Fruit fly (Drosophila melanogaster) whole organism, prepupa: Measurements from ENCODE around the gene Kaz-m1.

Source experiments
- Blimp-1 ChIP-seq: fragments of 200-800 bp; sonication (Bioruptor generic); optimal IDR thresholded peaks from 3 replicates; lab custom pipeline; 2017; ENCODE audit warnings: missing biosample characterization, missing genetic modification characterization, mild to moderate bottlenecking, moderate library complexity, missing genetic modification reagents
- CG10631 ChIP-seq: fragments of 200-800 bp; sonication (Bioruptor generic); optimal IDR thresholded peaks from 2 replicates; lab custom pipeline; 2016; ENCODE audit warnings: missing biosample characterization, missing genetic modification characterization
- CG10669 ChIP-seq: fragments of 200-800 bp; sonication (Bioruptor generic); optimal IDR thresholded peaks from 3 replicates; lab custom pipeline; 2018; ENCODE audit warnings: missing biosample characterization, mild to moderate bottlenecking, missing genetic modification characterization, moderate library complexity
- CG11294 ChIP-seq: fragments of 200-800 bp; sonication (Bioruptor generic); IDR thresholded peaks from 2 replicates; pipeline ENCODE4 v1.3.6; 2022; ENCODE audit warnings: missing biosample characterization, missing genetic modification characterization
- CG11762 ChIP-seq: fragments of 200-800 bp; sonication (Bioruptor generic); optimal IDR thresholded peaks from 3 replicates; lab custom pipeline; 2016; ENCODE audit warnings: missing biosample characterization, missing genetic modification characterization; ENCODE audit not compliant: insufficient read depth
- CG15336 ChIP-seq: fragments of 200-800 bp; sonication (Bioruptor generic); IDR thresholded peaks from 2 replicates; pipeline ENCODE4 v1.3.6; 2022; ENCODE audit warnings: missing biosample characterization, missing genetic modification characterization
- CG1621 ChIP-seq: fragments of 200-800 bp; sonication (Bioruptor generic); optimal IDR thresholded peaks from 3 replicates; lab custom pipeline; 2018; ENCODE audit warnings: missing biosample characterization, mild to moderate bottlenecking, missing genetic modification characterization
- CG16779 ChIP-seq: fragments of 200-800 bp; sonication (Bioruptor generic); optimal IDR thresholded peaks from 3 replicates; lab custom pipeline; 2017; ENCODE audit warnings: missing biosample characterization, mild to moderate bottlenecking, missing genetic modification characterization
- CG3032 ChIP-seq: fragments of 200-800 bp; optimal IDR thresholded peaks from 2 replicates; lab custom pipeline; 2019; ENCODE audit warnings: missing biosample characterization, mild to moderate bottlenecking, missing genetic modification characterization, moderate library complexity
- CG31627 ChIP-seq: fragments of 200-800 bp; sonication (Bioruptor generic); optimal IDR thresholded peaks from 3 replicates; lab custom pipeline; 2016; ENCODE audit warnings: missing biosample characterization, missing genetic modification characterization
- CG4318 ChIP-seq: fragments of 200-800 bp; sonication (Bioruptor generic); optimal IDR thresholded peaks from 3 replicates; lab custom pipeline; 2017; ENCODE audit warnings: missing biosample characterization, mild to moderate bottlenecking, missing genetic modification characterization
- CG6163 ChIP-seq: fragments of 200-800 bp; sonication (Bioruptor generic); IDR thresholded peaks from 3 replicates; pipeline ENCODE4 v1.3.6; 2022; ENCODE audit warnings: missing biosample characterization, missing genetic modification characterization
- CG6276 ChIP-seq: fragments of 200-800 bp; sonication (Bioruptor generic); optimal IDR thresholded peaks from 2 replicates; lab custom pipeline; 2017; ENCODE audit warnings: missing biosample characterization, mild to moderate bottlenecking, missing genetic modification characterization
- CG6792 ChIP-seq: fragments of 200-800 bp; sonication (Bioruptor generic); optimal IDR thresholded peaks from 3 replicates; lab custom pipeline; 2016; ENCODE audit warnings: missing biosample characterization, missing genetic modification characterization
- CG6854 ChIP-seq: fragments of 200-800 bp; sonication (Bioruptor generic); optimal IDR thresholded peaks from 2 replicates; lab custom pipeline; 2017; ENCODE audit warnings: missing biosample characterization, mild to moderate bottlenecking, missing genetic modification characterization
- CG7368 ChIP-seq: fragments of 200-800 bp; sonication (Bioruptor generic); optimal IDR thresholded peaks from 3 replicates; lab custom pipeline; 2016; ENCODE audit warnings: missing biosample characterization, missing genetic modification characterization
- CG8119 ChIP-seq: fragments of 200-800 bp; sonication (Bioruptor generic); IDR thresholded peaks from 3 replicates; pipeline ENCODE4 v1.3.6; 2022; ENCODE audit warnings: missing biosample characterization, missing genetic modification characterization
- CG8319 ChIP-seq: fragments of 200-800 bp; sonication (Bioruptor generic); optimal IDR thresholded peaks from 3 replicates; lab custom pipeline; 2016; ENCODE audit warnings: missing biosample characterization, missing genetic modification characterization
- CG8632 ChIP-seq: fragments of 200-800 bp; sonication (Bioruptor generic); optimal IDR thresholded peaks from 3 replicates; lab custom pipeline; 2016; ENCODE audit warnings: missing biosample characterization, missing genetic modification characterization
- CG9139 ChIP-seq: fragments of 200-800 bp; sonication (Bioruptor generic); optimal IDR thresholded peaks from 3 replicates; lab custom pipeline; 2017; ENCODE audit warnings: missing biosample characterization, mild to moderate bottlenecking, missing genetic modification characterization
- Eip75B ChIP-seq: fragments of 200-800 bp; sonication (Bioruptor generic); optimal IDR thresholded peaks from 3 replicates; lab custom pipeline; 2016; ENCODE audit warnings: missing biosample characterization, missing genetic modification characterization
- Eip78C ChIP-seq: fragments of 200-800 bp; sonication (Bioruptor generic); peaks from one replicate; lab custom pipeline; 2016; ENCODE audit warnings: missing biosample characterization, missing genetic modification characterization
- Eip93F ChIP-seq: fragments of 200-800 bp; sonication (Bioruptor generic); optimal IDR thresholded peaks from 2 replicates; lab custom pipeline; 2016; ENCODE audit warnings: missing biosample characterization, mild to moderate bottlenecking, missing genetic modification characterization
- Ets21C ChIP-seq: fragments of 200-800 bp; sonication (Bioruptor generic); optimal IDR thresholded peaks from 3 replicates; lab custom pipeline; 2016; ENCODE audit warnings: missing biosample characterization, missing genetic modification characterization
- Ets96B ChIP-seq: fragments of 200-800 bp; optimal IDR thresholded peaks from 2 replicates; lab custom pipeline; 2019; ENCODE audit warnings: missing biosample characterization, mild to moderate bottlenecking, missing genetic modification characterization, moderate library complexity
- Gug ChIP-seq: fragments of 200-800 bp; sonication (Bioruptor generic); IDR thresholded peaks from 2 replicates; pipeline ENCODE4 v1.3.6; 2022; ENCODE audit warnings: missing biosample characterization, missing genetic modification characterization
- Hr38 ChIP-seq: sonication (Bioruptor generic); optimal IDR thresholded peaks from 2 replicates; lab custom pipeline; 2016; ENCODE audit warnings: missing biosample characterization, missing genetic modification characterization
- Hr39 ChIP-seq: fragments of 200-800 bp; sonication (Bioruptor generic); optimal IDR thresholded peaks from 2 replicates; lab custom pipeline; 2016; ENCODE audit warnings: missing biosample characterization, missing genetic modification characterization
- Hr4 ChIP-seq: fragments of 200-800 bp; sonication (Bioruptor generic); optimal IDR thresholded peaks from 3 replicates; lab custom pipeline; 2016; ENCODE audit warnings: missing biosample characterization, missing genetic modification characterization
- Lpt ChIP-seq: fragments of 200-800 bp; sonication (Bioruptor generic); optimal IDR thresholded peaks from 3 replicates; lab custom pipeline; 2016; ENCODE audit warnings: missing biosample characterization, missing genetic modification characterization
- Met ChIP-seq: fragments of 200-800 bp; sonication (Bioruptor generic); optimal IDR thresholded peaks from 3 replicates; lab custom pipeline; 2016; ENCODE audit warnings: missing biosample characterization, missing genetic modification characterization
- OdsH ChIP-seq: fragments of 200-800 bp; sonication (Bioruptor generic); optimal IDR thresholded peaks from 3 replicates; lab custom pipeline; 2016; ENCODE audit warnings: missing biosample characterization, missing genetic modification characterization
- Smox ChIP-seq: fragments of 200-800 bp; sonication (Bioruptor generic); optimal IDR thresholded peaks from 3 replicates; lab custom pipeline; 2016; ENCODE audit warnings: missing biosample characterization, missing genetic modification characterization
- Sox102F ChIP-seq: fragments of 200-800 bp; sonication (Bioruptor generic); optimal IDR thresholded peaks from 2 replicates; lab custom pipeline; 2016; ENCODE audit warnings: missing biosample characterization, mild to moderate bottlenecking, missing genetic modification characterization
- Sox14 ChIP-seq: fragments of 200-800 bp; sonication (Bioruptor generic); optimal IDR thresholded peaks from 3 replicates; lab custom pipeline; 2016; ENCODE audit warnings: missing biosample characterization, missing genetic modification characterization
- achi ChIP-seq: fragments of 200-800 bp; sonication (Bioruptor generic); optimal IDR thresholded peaks from 3 replicates; lab custom pipeline; 2016; ENCODE audit warnings: missing biosample characterization, missing genetic modification characterization
- acj6 ChIP-seq: fragments of 200-800 bp; sonication (Bioruptor generic); optimal IDR thresholded peaks from 3 replicates; lab custom pipeline; 2016; ENCODE audit warnings: missing biosample characterization, missing genetic modification characterization
- cyc ChIP-seq: fragments of 200-800 bp; sonication (Bioruptor generic); optimal IDR thresholded peaks from 3 replicates; lab custom pipeline; 2016; ENCODE audit warnings: missing biosample characterization, missing genetic modification characterization
- dac ChIP-seq: fragments of 200-800 bp; sonication (Bioruptor generic); optimal IDR thresholded peaks from 2 replicates; lab custom pipeline; 2017; ENCODE audit warnings: missing biosample characterization, mild to moderate bottlenecking, missing genetic modification characterization
- eg ChIP-seq: fragments of 200-800 bp; sonication (Bioruptor generic); IDR thresholded peaks from 3 replicates; pipeline ENCODE4 v1.3.6; 2022; ENCODE audit warnings: missing biosample characterization, missing genetic modification characterization
- esn ChIP-seq: fragments of 200-800 bp; sonication (Bioruptor generic); optimal IDR thresholded peaks from 2 replicates; lab custom pipeline; 2016; ENCODE audit warnings: missing biosample characterization, mild to moderate bottlenecking, missing genetic modification characterization, moderate library complexity
- fd59A ChIP-seq: fragments of 200-800 bp; sonication (Bioruptor generic); optimal IDR thresholded peaks from 2 replicates; lab custom pipeline; 2017; ENCODE audit warnings: missing biosample characterization, mild to moderate bottlenecking, missing genetic modification characterization, missing genetic modification reagents
- lz ChIP-seq: fragments of 200-800 bp; sonication (Bioruptor generic); optimal IDR thresholded peaks from 3 replicates; lab custom pipeline; 2016; ENCODE audit warnings: missing biosample characterization, missing genetic modification characterization
- pdm3 ChIP-seq: fragments of 200-800 bp; sonication (Bioruptor generic); optimal IDR thresholded peaks from 3 replicates; lab custom pipeline; 2016; ENCODE audit warnings: missing biosample characterization, missing genetic modification characterization
- salr ChIP-seq, 2 experiments: fragments of 200-800 bp; sonication (Bioruptor generic); optimal IDR thresholded peaks; 3 replicates each; lab custom pipeline; 2016 to 2018; ENCODE audit warnings: missing biosample characterization in 2 of 2, missing genetic modification characterization in 2 of 2, mild to moderate bottlenecking in 1 of 2
- spab ChIP-seq: fragments of 200-800 bp; sonication (Bioruptor generic); optimal IDR thresholded peaks from 2 replicates; lab custom pipeline; 2017; ENCODE audit warnings: missing biosample characterization, mild to moderate bottlenecking, missing genetic modification characterization, missing genetic modification reagents
- ss ChIP-seq, 2 experiments: fragments of 200-800 bp; sonication (Bioruptor generic); optimal IDR thresholded peaks; 2 replicates in 1 of 2; 3 replicates in 1 of 2; lab custom pipeline; 2017 to 2018; ENCODE audit warnings: mild to moderate bottlenecking in 2 of 2, missing biosample characterization in 2 of 2, missing genetic modification characterization in 2 of 2, moderate library complexity in 1 of 2
- svp ChIP-seq: fragments of 200-800 bp; sonication (Bioruptor generic); peaks from one replicate; lab custom pipeline; 2016; ENCODE audit warnings: missing biosample characterization, missing genetic modification characterization
- topi ChIP-seq: fragments of 200-800 bp; sonication (Bioruptor generic); optimal IDR thresholded peaks from 3 replicates; lab custom pipeline; 2016; ENCODE audit warnings: missing biosample characterization, missing genetic modification characterization
- vri ChIP-seq: fragments of 200-800 bp; sonication (Bioruptor generic); optimal IDR thresholded peaks from 3 replicates; lab custom pipeline; 2016; ENCODE audit warnings: missing biosample characterization, mild to moderate bottlenecking, missing genetic modification characterization

The Kaz-m1 gene

DNA sequence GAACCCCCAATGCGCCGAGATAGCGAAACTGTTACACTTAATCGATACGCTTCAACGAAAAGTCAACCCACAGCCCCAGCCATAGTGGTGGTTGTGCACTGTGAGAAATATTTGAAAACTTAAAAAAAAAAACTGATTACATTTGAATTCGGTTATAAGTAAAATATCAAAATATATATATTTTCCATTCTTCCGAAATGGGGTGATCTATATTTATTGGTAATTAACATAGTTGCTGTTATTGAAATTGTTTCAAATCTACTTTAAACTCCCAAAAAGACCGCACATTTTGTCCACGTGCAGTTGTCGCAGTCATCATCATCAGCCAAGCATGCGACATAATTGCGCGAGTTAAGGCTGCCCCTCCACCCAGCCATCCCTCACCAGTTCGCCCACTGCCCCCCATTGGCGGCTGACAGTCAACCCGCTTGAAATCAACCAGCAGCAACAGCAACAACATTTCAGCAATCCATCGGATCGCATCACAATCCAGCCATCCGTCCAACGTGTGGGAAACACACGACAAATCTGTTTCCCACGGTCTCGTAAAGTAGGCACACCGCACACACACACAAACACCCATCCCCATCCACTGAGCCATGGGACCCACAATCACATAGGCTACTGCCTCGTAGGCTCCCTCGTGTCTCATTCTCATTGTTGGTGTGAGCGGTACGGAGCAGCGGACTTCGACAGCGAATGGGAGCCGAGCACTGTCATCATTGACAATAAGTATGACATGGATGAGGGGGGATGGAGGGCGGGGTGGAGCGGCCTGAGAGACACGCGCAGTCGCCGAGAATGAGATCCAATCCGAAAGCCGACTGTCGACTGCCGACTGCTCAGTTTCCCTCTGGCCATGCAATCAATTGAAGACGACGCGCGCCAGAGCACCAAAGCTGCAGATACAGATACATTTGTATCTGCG lies 6.0 kb downstream of the Kaz-m1 start:
- TF ChIP-seq Hr38 (GFP tag; lab: Kevin White, UChicago) (no peak), Eip75B (GFP tag; lab: Kevin White, UChicago) (peak; percentile 61), acj6 (GFP tag; lab: Kevin White, UChicago) (peak; percentile 72), cyc (GFP tag; lab: Kevin White, UChicago) (peak; percentile 43), CG6276 (GFP tag; lab: Kevin White, UChicago) (peak; percentile 74), Eip78C (GFP tag; lab: Kevin White, UChicago) (peak; percentile 89), CG6854 (GFP tag; lab: Kevin White, UChicago) (no peak), Hr4 (GFP tag; lab: Kevin White, UChicago) (peak; percentile 77), OdsH (GFP tag; lab: Kevin White, UChicago) (peak; percentile 82), fd59A (GFP tag; lab: Kevin White, UChicago) (peak; percentile 55), ss (GFP tag; optimal IDR thresholded peaks at IDR 0.05; lab: Kevin White, UChicago) (peak; percentile 9 to 61), CG8119 (GFP tag; lab: Robert Waterston, UW) (peak; percentile 83), Hr39 (GFP tag; lab: Kevin White, UChicago) (peak; percentile 36), CG3032 (peak; percentile 68), Smox (GFP tag; lab: Kevin White, UChicago) (peak; percentile 51), CG16779 (tag; lab: Kevin White, UChicago) (peak; percentile 40), CG11762 (GFP tag; lab: Kevin White, UChicago) (peak; percentile 59), lz (GFP tag; lab: Kevin White, UChicago) (peak; percentile 46), CG1621 (tag; lab: Kevin White, UChicago) (peak; percentile 60), topi (GFP tag; lab: Kevin White, UChicago) (peak; percentile 48), CG10669 (peak; percentile 73), Met (GFP tag; lab: Kevin White, UChicago) (peak; percentile 53), salr (GFP tag; optimal IDR thresholded peaks at IDR 0.05; lab: Kevin White, UChicago) (peak; percentile 34 to 75), Sox102F (GFP tag; lab: Kevin White, UChicago) (peak; percentile 26), dac (GFP tag; lab: Kevin White, UChicago) (peak; percentile 53), CG6792 (GFP tag; lab: Kevin White, UChicago) (peak; percentile 33), vri (GFP tag; lab: Kevin White, UChicago) (peak; percentile 27), CG15336 (GFP tag; lab: Robert Waterston, UW) (peak; percentile 86), svp (GFP tag; lab: Kevin White, UChicago) (no peak), CG7368 (GFP tag; lab: Kevin White, UChicago) (peak; percentile 54), esn (GFP tag; lab: Kevin White, UChicago) (peak; percentile 64), Gug (GFP tag; lab: Robert Waterston, UW) (peak; percentile 58), CG11294 (GFP tag; lab: Robert Waterston, UW) (peak; percentile 19; the same call in 1 of the 2 replicates), CG8632 (GFP tag; lab: Kevin White, UChicago) (peak; percentile 62), CG8319 (GFP tag; lab: Kevin White, UChicago) (peak; percentile 24), Sox14 (GFP tag; lab: Kevin White, UChicago) (peak; percentile 36), Ets21C (GFP tag; lab: Kevin White, UChicago) (peak; percentile 6), achi (peak; percentile 77), CG31627 (GFP tag; lab: Kevin White, UChicago) (peak; percentile 15), Ets96B (peak; percentile 72), CG9139 (GFP tag; lab: Kevin White, UChicago) (no peak), CG4318 (peak; percentile 78), CG6163 (GFP tag; lab: Robert Waterston, UW) (peak; percentile 81), CG10631 (peak; percentile 76), Eip93F (GFP tag; lab: Kevin White, UChicago) (no peak), eg (GFP tag; lab: Robert Waterston, UW) (peak; percentile 84), pdm3 (peak; percentile 65), Lpt (GFP tag; lab: Kevin White, UChicago) (peak; percentile 25), Blimp-1 (GFP tag; lab: Kevin White, UChicago) (no peak), spab (peak; percentile 66)
